Fruit fly (Drosophila melanogaster): ENCODE results near the gene lva.
"Not testable (repeated sequence)": the region's sequence is repeated elsewhere in the genome, so short reads cannot be mapped to it uniquely, and the experiment has no call there.

lva gene

dm6 chrX:3940547-3940946, 24.6 kb downstream of the lva start, which contains the start of gene Gem4b:
Gene Gem4b (plus strand): TSS chrX:3940847.
- TF ChIP-seq CG17806 (tag; optimal IDR thresholded peaks at IDR 0.05); CG10348 (GFP tag; IDR thresholded peaks at IDR 0.05); CG34367 (tag; optimal IDR thresholded peaks at IDR 0.05): not testable (repeated sequence)

- TF ChIP-seq CG32121 (GFP tag; IDR thresholded peaks at IDR 0.05) = 0 out of 2 replicates have a peak, but pooled peaks have one; percentile 4
- TF ChIP-seq CG13204 (GFP tag; optimal IDR thresholded peaks at IDR 0.05) = no peak
Observed at dm6 chrX:3936174-3936573, 29.0 kb downstream of the lva start, which contains the start of the genes CG2938 and Glos. Gene CG2938 (minus strand): TSS chrX:3936469. Gene Glos (plus strand): TSS chrX:3936517.

dm6 chrX:3931669-3932068, 33.5 kb downstream of the lva start:
- TF ChIP-seq CG8159 (tag; optimal IDR thresholded peaks at IDR 0.05) = peak; percentile 65
- peak; percentile 68 for TF ChIP-seq CG8301 (tag; optimal IDR thresholded peaks at IDR 0.05)
- TF ChIP-seq Ets98B (GFP tag; IDR thresholded peaks at IDR 0.05) = peak; percentile 74
- TF ChIP-seq CG34367 (tag; optimal IDR thresholded peaks at IDR 0.05) = peak; percentile 46
- peak; percentile 75 for TF ChIP-seq fd96Ca (GFP tag; IDR thresholded peaks at IDR 0.05)
- peak; percentile 48 for TF ChIP-seq CG15710 (tag; optimal IDR thresholded peaks at IDR 0.05)
- peak; percentile 49 for TF ChIP-seq CG17806 (tag; optimal IDR thresholded peaks at IDR 0.05)
- no peak for TF ChIP-seq CG13204 (GFP tag; optimal IDR thresholded peaks at IDR 0.05)
- TF ChIP-seq CG10348 (GFP tag; IDR thresholded peaks at IDR 0.05) = no peak
- peak; percentile 36; the same call in 1 of the 2 replicates for TF ChIP-seq rn (GFP tag; IDR thresholded peaks at IDR 0.05)
- TF ChIP-seq CG4496 (GFP tag; IDR thresholded peaks at IDR 0.05) = peak; percentile 84
- 0 out of 2 replicates have a peak, but pooled peaks have one; percentile 31 for TF ChIP-seq CG12605 (GFP tag; IDR thresholded peaks at IDR 0.05)
- TF ChIP-seq Pif1A (GFP tag; optimal IDR thresholded peaks at IDR 0.05) = peak; percentile 50
- TF ChIP-seq CG9948 (tag; optimal IDR thresholded peaks at IDR 0.05) = peak; percentile 58
- no peak for TF ChIP-seq gl (tag; optimal IDR thresholded peaks at IDR 0.05)
- TF ChIP-seq CG32121 (GFP tag; IDR thresholded peaks at IDR 0.05) = peak; percentile 79
- no peak for TF ChIP-seq D1 (tag; optimal IDR thresholded peaks at IDR 0.05)
- TF ChIP-seq EcR (GFP tag; optimal IDR thresholded peaks at IDR 0.05) = peak; percentile 10
- TF ChIP-seq CG14655 (GFP tag; optimal IDR thresholded peaks at IDR 0.05) = peak; percentile 75
- TF ChIP-seq Pif1B (GFP tag; optimal IDR thresholded peaks at IDR 0.05) = peak; percentile 36
- peak; percentile 29 for TF ChIP-seq Snoo (tag; optimal IDR thresholded peaks at IDR 0.05)

dm6 chrX:3930528-3931251, 34.4 kb downstream of the lva start, which contains the start of gene CG42541:
Gene CG42541 (minus strand): TSS chrX:3930578.
- TF ChIP-seq CG8159 (tag; optimal IDR thresholded peaks at IDR 0.05) = no peak
- peak; percentile 70 for TF ChIP-seq CG4496 (GFP tag; IDR thresholded peaks at IDR 0.05)
- TF ChIP-seq D1 (tag; optimal IDR thresholded peaks at IDR 0.05) = no peak
- TF ChIP-seq Pif1B (GFP tag; optimal IDR thresholded peaks at IDR 0.05) = no peak
- peak; percentile 63; the same call in 1 of the 2 replicates for TF ChIP-seq CG12605 (GFP tag; IDR thresholded peaks at IDR 0.05)

- TF ChIP-seq CG4496 (GFP tag; IDR thresholded peaks at IDR 0.05) = peak; percentile 33; the same call in 1 of the 3 replicates
- peak; percentile 5 for TF ChIP-seq CG15710 (tag; optimal IDR thresholded peaks at IDR 0.05)
- TF ChIP-seq Pif1A (GFP tag; optimal IDR thresholded peaks at IDR 0.05) = no peak
- TF ChIP-seq CG17806 (tag; optimal IDR thresholded peaks at IDR 0.05) = no peak
- peak; percentile 21 for TF ChIP-seq CG8159 (tag; optimal IDR thresholded peaks at IDR 0.05)
Observed at dm6 chrX:3928520-3928919, 36.6 kb downstream of the lva start.
